Fruit fly (Drosophila melanogaster) whole organism: ENCODE measurements around the gene Imp.

Source experiments
- CG8478 ChIP-seq: fragments of >200 bp; optimal IDR thresholded peaks from 2 replicates; lab custom pipeline; 2018; ENCODE audit warnings: inconsistent platforms
- Dll ChIP-seq: fragments of >200 bp; optimal IDR thresholded peaks from 2 replicates; lab custom pipeline; 2017
- EcR ChIP-seq, 2 experiments: fragments of >200 bp; optimal IDR thresholded peaks; 2 replicates each; lab custom pipeline; 2017; ENCODE audit warnings: missing biosample characterization in 2 of 2, missing genetic modification characterization in 2 of 2, missing genetic modification reagents in 2 of 2
- pan ChIP-seq: fragments of >200 bp; optimal IDR thresholded peaks from 2 replicates; lab custom pipeline; 2017
- psq ChIP-seq: fragments of >200 bp; optimal IDR thresholded peaks from 2 replicates; lab custom pipeline; 2017
- usp ChIP-seq: fragments of >200 bp; optimal IDR thresholded peaks from 2 replicates; lab custom pipeline; 2017; ENCODE audit warnings: missing biosample characterization, missing genetic modification characterization, mixed read lengths

dm6 chrX:10804042-10804441, 20.0 kb downstream of the Imp start:
- TF ChIP-seq psq (lab: Kevin White, UChicago) (no peak), usp (GFP tag; lab: Kevin White, UChicago) (no peak), pan (no peak), Dll (no peak), CG8478 (lab: Kevin White, UChicago) (no peak), EcR (GFP tag; optimal IDR thresholded peaks at IDR 0.05; lab: Kevin White, UChicago) (no peak)
